Worm (Caenorhabditis elegans): Measurements from ENCODE around the gene F44E7.7.

DNA sequence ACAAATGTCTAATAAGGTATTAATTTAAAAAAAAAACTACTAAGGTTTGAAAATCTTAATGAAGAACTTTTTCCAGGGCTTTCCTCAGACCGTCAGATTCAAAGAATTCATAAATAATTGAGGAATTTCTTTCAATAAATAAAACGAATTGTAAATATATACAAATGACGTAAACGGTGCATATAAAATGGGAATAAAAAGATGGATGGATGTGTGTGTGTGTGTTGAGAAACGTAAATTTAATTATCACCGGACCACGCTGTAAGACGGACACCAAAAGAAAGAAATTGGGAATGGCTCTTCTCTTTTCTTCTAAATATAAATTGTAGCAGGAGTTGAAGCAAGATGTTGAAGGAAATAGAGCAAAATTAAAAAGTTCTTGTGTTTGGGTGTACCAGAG lies 39.0 kb downstream of the F44E7.7 start:
- TF ChIP-seq nhr-76 (tag; optimal IDR thresholded peaks at IDR 0.05) = no peak
- TF ChIP-seq nhr-25 (tag; optimal IDR thresholded peaks at IDR 0.05; ENCODE audit: borderline replicate concordance, insufficient read depth) = no peak
- TF ChIP-seq Y5F2A.4 (GFP tag; optimal IDR thresholded peaks at IDR 0.05) = no peak
- TF ChIP-seq snpc-4 (tag; optimal IDR thresholded peaks at IDR 0.05) = no peak
- TF ChIP-seq D1046.2 (GFP tag; IDR thresholded peaks at IDR 0.05) = no peak
- TF ChIP-seq vab-7 (GFP tag; IDR thresholded peaks at IDR 0.05) = no peak
- no peak for TF ChIP-seq pha-4 (GFP tag; IDR thresholded peaks at IDR 0.05)
- TF ChIP-seq pha-4 (tag; optimal IDR thresholded peaks at IDR 0.05) = no peak
- TF ChIP-seq lin-39 (tag; optimal IDR thresholded peaks at IDR 0.05) = no peak
- no peak for TF ChIP-seq nhr-77 (tag; optimal IDR thresholded peaks at IDR 0.05)
- no peak for TF ChIP-seq lin-15B (tag; optimal IDR thresholded peaks at IDR 0.05)

Measured in whole organism, L4 larva.